Worm (Caenorhabditis elegans) whole organism, late embryonic: ENCODE results near the gene clec-156.

Experiments used
- F13H6.1 ChIP-seq: sonication (generic microtip); optimal IDR thresholded peaks from 2 replicates; lab custom pipeline; 2016; ENCODE audit warnings: missing genetic modification characterization, missing compliant biosample characterization
- che-1 ChIP-seq: sonication (generic microtip); optimal IDR thresholded peaks from 2 replicates; lab custom pipeline; 2016; ENCODE audit warnings: mild to moderate bottlenecking, missing genetic modification characterization, missing compliant biosample characterization
- dmd-4 ChIP-seq: sonication (generic microtip); optimal IDR thresholded peaks from 2 replicates; lab custom pipeline; 2016; ENCODE audit warnings: borderline replicate concordance, missing genetic modification characterization, missing compliant biosample characterization
- elt-2 ChIP-seq: sonication (generic microtip); optimal IDR thresholded peaks from 2 replicates; lab custom pipeline; 2016; ENCODE audit warnings: missing genetic modification reagents, missing genetic modification characterization, missing compliant biosample characterization
- ets-4 ChIP-seq: sonication (generic microtip); optimal IDR thresholded peaks from 2 replicates; lab custom pipeline; 2016; ENCODE audit warnings: missing genetic modification characterization, missing compliant biosample characterization
- fkh-10 ChIP-seq: fragments of 150-350 bp; optimal IDR thresholded peaks from 2 replicates; lab custom pipeline; 2014; ENCODE audit warnings: missing biosample characterization, missing genetic modification reagents, missing genetic modification characterization
- npax-4 ChIP-seq: sonication (generic microtip); optimal IDR thresholded peaks from 2 replicates; lab custom pipeline; 2016; ENCODE audit warnings: missing genetic modification characterization, missing compliant biosample characterization
- pqm-1 ChIP-seq: sonication (generic microtip); optimal IDR thresholded peaks from 2 replicates; lab custom pipeline; 2016; ENCODE audit warnings: missing genetic modification characterization, missing compliant biosample characterization

- TF ChIP-seq pqm-1 = no peak
- TF ChIP-seq ets-4 (tag; lab: Kevin White, UChicago) = no peak
- TF ChIP-seq F13H6.1 = no peak
- TF ChIP-seq npax-4 = no peak
- TF ChIP-seq fkh-10 (GFP tag; lab: Kevin White, UChicago) = no peak
- no peak for TF ChIP-seq dmd-4 (tag; lab: Kevin White, UChicago)
- TF ChIP-seq elt-2 (tag; lab: Kevin White, UChicago) = no peak
- TF ChIP-seq che-1 (tag; lab: Kevin White, UChicago) = no peak
Observed at ce11 chrIII:4879445-4879844, 37.4 kb upstream of the clec-156 start, which contains the start of gene C35D10.1.
